Worm (Caenorhabditis elegans): ENCODE data around the gene K11D12.7.

The K11D12.7 gene

DNA sequence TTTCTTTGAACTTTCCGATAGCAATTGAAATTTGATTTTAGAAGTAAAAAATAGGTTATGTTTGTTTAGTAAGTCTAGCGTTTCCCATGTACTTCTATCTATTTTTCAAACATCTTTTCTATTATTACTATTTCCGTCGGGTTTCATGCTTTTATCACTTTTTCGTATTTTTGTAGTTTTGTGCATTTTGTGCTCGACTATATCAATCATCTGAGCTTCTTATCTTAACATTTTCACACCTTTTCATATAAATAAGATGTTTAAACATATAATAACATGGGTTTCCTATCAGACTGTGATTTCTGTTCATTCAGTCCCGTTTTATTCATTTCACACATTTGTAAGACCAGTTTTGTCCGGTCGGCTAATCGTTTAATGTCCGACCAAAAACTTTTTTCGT is 18.2 kb downstream of the K11D12.7 start (continued):
- TF ChIP-seq ceh-20 (GFP tag; IDR thresholded peaks at IDR 0.05) (no peak), nhr-76 (tag; optimal IDR thresholded peaks at IDR 0.05) (no peak), rbr-2 (tag; optimal IDR thresholded peaks at IDR 0.05) (no peak), nhr-41 (GFP tag; IDR thresholded peaks at IDR 0.05) (no peak), nhr-237 (tag; optimal IDR thresholded peaks at IDR 0.05) (no peak)

DNA sequence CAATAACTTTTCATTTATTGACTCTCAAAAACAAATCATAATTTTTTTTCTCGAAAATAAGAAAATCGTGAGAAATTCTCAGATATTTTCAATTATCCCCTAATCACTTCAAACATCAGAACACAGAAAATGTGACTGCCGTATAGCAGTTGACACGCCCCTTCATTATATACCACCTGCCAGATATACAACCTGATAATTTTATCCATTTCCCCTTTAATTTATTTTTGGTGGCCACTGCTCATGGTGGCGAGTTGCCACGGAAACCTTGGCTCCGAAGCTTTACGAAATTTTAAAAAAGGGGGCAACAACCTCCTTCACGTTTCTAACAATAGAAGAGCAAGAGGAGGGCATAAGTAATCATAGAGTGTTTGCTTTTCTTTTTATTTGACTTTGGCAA is 19.5 kb downstream of the K11D12.7 start:
- TF ChIP-seq zag-1 (tag; optimal IDR thresholded peaks at IDR 0.05) (no peak), egl-27 (tag; optimal IDR thresholded peaks at IDR 0.05) (no peak), pha-4 (GFP tag; IDR thresholded peaks at IDR 0.05) (no peak), pha-4 (tag; optimal IDR thresholded peaks at IDR 0.05) (no peak), Y75B8A.6 (GFP tag; IDR thresholded peaks at IDR 0.05) (no peak), skn-1 (tag; optimal IDR thresholded peaks at IDR 0.05) (no peak), ctbp-1 (GFP tag; IDR thresholded peaks at IDR 0.05) (no peak), sdz-12 (GFP tag; optimal IDR thresholded peaks at IDR 0.05) (no peak), aha-1 (tag) (peak; percentile 58), saeg-2 (GFP tag; IDR thresholded peaks at IDR 0.05) (no peak), nhr-11 (tag; optimal IDR thresholded peaks at IDR 0.05) (peak; percentile 43), hif-1 (tag; optimal IDR thresholded peaks at IDR 0.05) (no peak), Y5F2A.4 (GFP tag; optimal IDR thresholded peaks at IDR 0.05) (no peak), F26F4.8 (GFP tag; conservative IDR thresholded peaks at IDR 0.05) (no peak), unc-62 (GFP tag; optimal IDR thresholded peaks at IDR 0.05 in 1 of 2) (peak in 1 of 2 experiments; percentile 33), unc-62 (tag; optimal IDR thresholded peaks at IDR 0.05) (no peak), nhr-42 (GFP tag; IDR thresholded peaks at IDR 0.05) (no peak), daf-16 (GFP tag; optimal IDR thresholded peaks at IDR 0.05) (no peak), daf-16 (tag; optimal IDR thresholded peaks at IDR 0.05) (no peak)

DNA sequence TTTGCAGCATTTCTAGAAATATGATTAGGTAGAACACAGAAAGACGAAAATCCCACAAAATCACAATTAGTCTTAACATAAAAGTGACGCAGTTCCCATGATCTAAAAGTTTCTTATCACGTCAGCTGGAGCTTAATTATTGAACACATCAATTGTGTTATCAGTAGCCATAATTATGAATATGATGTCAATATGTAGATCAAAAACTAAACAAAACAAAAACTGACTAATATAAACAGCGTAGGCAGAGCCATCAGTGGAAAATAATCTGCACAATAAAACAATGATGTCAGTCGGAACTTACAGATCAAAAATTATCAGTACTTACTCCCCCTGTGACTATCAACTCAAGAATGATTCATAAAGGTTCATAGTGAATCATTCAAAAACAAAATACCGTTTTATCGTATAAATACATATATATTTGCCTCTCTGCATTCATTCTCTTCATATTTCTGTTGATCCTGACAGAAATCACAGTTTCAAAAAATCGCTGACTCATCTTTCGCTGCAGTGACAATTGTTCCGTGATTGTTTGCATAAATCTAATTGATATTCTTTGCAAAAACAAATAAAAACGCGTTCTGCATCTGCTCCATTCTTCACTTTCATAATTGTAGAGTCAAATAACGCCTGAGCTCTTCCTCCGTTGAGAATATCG is 23.9 kb downstream of the K11D12.7 start, which contains the start of gene srr-6:
Gene srr-6, plus strand, starts transcription at position 611 of the 661 bp plus-strand sequence.
- TF ChIP-seq unc-62 (GFP tag; optimal IDR thresholded peaks at IDR 0.05 in 1 of 2) (peak in 1 of 2 experiments; percentile 88), unc-62 (tag; optimal IDR thresholded peaks at IDR 0.05) (no peak), saeg-2 (GFP tag; IDR thresholded peaks at IDR 0.05) (no peak), nhr-77 (tag; optimal IDR thresholded peaks at IDR 0.05) (peak; percentile 63), hif-1 (tag; optimal IDR thresholded peaks at IDR 0.05) (peak in 1 of 2 experiments; percentile 15), pqm-1 (tag; optimal IDR thresholded peaks at IDR 0.05) (peak; percentile 68), hlh-11 (tag; optimal IDR thresholded peaks at IDR 0.05) (peak; percentile 54), dmd-6 (GFP tag; IDR thresholded peaks at IDR 0.05) (peak; percentile 66), zfp-3 (GFP tag; conservative IDR thresholded peaks at IDR 0.05) (no peak), nhr-28 (tag; optimal IDR thresholded peaks at IDR 0.05) (peak; percentile 53), nhr-25 (tag; optimal IDR thresholded peaks at IDR 0.05; ENCODE audit: borderline replicate concordance, insufficient read depth) (no peak), daf-16 (GFP tag; optimal IDR thresholded peaks at IDR 0.05) (no peak), daf-16 (tag; optimal IDR thresholded peaks at IDR 0.05) (peak; percentile 61), php-3 (GFP tag; IDR thresholded peaks at IDR 0.05) (peak; percentile 20; the same call in 1 of the 2 replicates), mdl-1 (tag; optimal IDR thresholded peaks at IDR 0.05) (peak in 1 of 2 experiments; percentile 42), fos-1 (tag; optimal IDR thresholded peaks at IDR 0.05) (no peak), dve-1 (tag; optimal IDR thresholded peaks at IDR 0.05; ENCODE audit: insufficient read depth) (no peak)

DNA sequence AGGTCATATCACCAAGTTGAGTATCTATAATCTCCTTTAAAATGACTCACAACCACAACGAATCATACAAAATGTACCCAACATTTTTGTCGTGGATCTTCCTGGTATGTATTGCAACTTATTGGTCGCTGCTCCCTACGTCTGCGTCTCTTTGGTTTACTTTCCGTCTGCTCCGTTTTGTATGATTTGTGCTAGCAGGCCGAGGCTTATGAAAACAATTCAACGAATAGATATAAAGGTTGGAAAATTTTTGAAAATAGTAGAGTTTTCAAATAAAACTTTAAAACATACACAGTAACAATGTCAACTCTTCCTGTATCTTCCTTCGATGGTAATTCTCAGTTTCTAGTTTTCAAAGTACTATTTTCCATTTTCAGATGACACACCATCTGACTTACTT is 34.9 kb downstream of the K11D12.7 start, which contains the start of gene srr-8:
Gene srr-8, plus strand, starts transcription at position 301 of the 400 bp plus-strand sequence.
- TF ChIP-seq dmd-6 (GFP tag; IDR thresholded peaks at IDR 0.05) (peak; percentile 9; the same call in 1 of the 2 replicates), R02D3.7 (tag; optimal IDR thresholded peaks at IDR 0.05) (no peak)
